Fruit fly (Drosophila melanogaster) whole organism, wandering third instar larva: ENCODE measurements around the gene eEF1gamma.

ENCODE experiments used
- GATAd ChIP-seq: sonication (Bioruptor generic); optimal IDR thresholded peaks from 2 replicates; lab custom pipeline; 2016; ENCODE audit warnings: missing biosample characterization, missing genetic modification characterization
- Hr83 ChIP-seq: fragments of 200-300 bp; sonication (Bioruptor generic); optimal IDR thresholded peaks from 2 replicates; lab custom pipeline; 2016; ENCODE audit warnings: missing biosample characterization, mild to moderate bottlenecking, missing genetic modification characterization, moderate library complexity; ENCODE audit not compliant: poor library complexity, severe bottlenecking
- Jra ChIP-seq: sonication (Bioruptor generic); optimal IDR thresholded peaks from 2 replicates; lab custom pipeline; 2016; ENCODE audit warnings: missing biosample characterization, missing genetic modification characterization
- Myc ChIP-seq: fragments of >200 bp; optimal IDR thresholded peaks from 2 replicates; lab custom pipeline; 2017
- dmrt93B ChIP-seq: fragments of 200-800 bp; sonication (Bioruptor generic); optimal IDR thresholded peaks from 2 replicates; lab custom pipeline; 2018; ENCODE audit warnings: missing biosample characterization, mild to moderate bottlenecking, missing genetic modification characterization
- h ChIP-seq: fragments of 200-800 bp; sonication (Bioruptor generic); optimal IDR thresholded peaks from 3 replicates; lab custom pipeline; 2016; ENCODE audit warnings: missing biosample characterization, mild to moderate bottlenecking, missing genetic modification characterization
- jim ChIP-seq: fragments of 175-275, 200-325 bp; sonication (Bioruptor generic); optimal IDR thresholded peaks from 2 replicates; lab custom pipeline; 2016; ENCODE audit warnings: missing biosample characterization, mild to moderate bottlenecking, missing genetic modification characterization
- lola ChIP-seq: fragments of >200 bp; optimal IDR thresholded peaks from 2 replicates; lab custom pipeline; 2017; ENCODE audit warnings: missing biosample characterization, missing genetic modification characterization
- psq ChIP-seq: fragments of 200-800 bp; sonication (Bioruptor generic); optimal IDR thresholded peaks from 3 replicates; lab custom pipeline; 2017; ENCODE audit warnings: missing biosample characterization, mild to moderate bottlenecking, missing genetic modification characterization, moderate library complexity
- sv ChIP-seq: fragments of 200-800 bp; sonication (Bioruptor generic); optimal IDR thresholded peaks from 3 replicates; lab custom pipeline; 2016; ENCODE audit warnings: missing biosample characterization, missing genetic modification characterization
- tai ChIP-seq: sonication (Bioruptor generic); optimal IDR thresholded peaks from 2 replicates; lab custom pipeline; 2016; ENCODE audit warnings: missing biosample characterization, missing genetic modification characterization
- usp ChIP-seq: fragments of >200 bp; optimal IDR thresholded peaks from 2 replicates; lab custom pipeline; 2017; ENCODE audit warnings: missing biosample characterization, missing genetic modification characterization
- woc ChIP-seq: sonication (Bioruptor generic); optimal IDR thresholded peaks from 2 replicates; lab custom pipeline; 2016; ENCODE audit warnings: missing biosample characterization, mild to moderate bottlenecking, missing genetic modification characterization

- TF ChIP-seq jim (GFP tag; lab: Kevin White, UChicago): peak; percentile 4
- TF ChIP-seq dmrt93B (GFP tag; lab: Kevin White, UChicago): no peak
- TF ChIP-seq Myc (lab: Kevin White, UChicago): no peak
- no peak for TF ChIP-seq Hr83 (GFP tag; lab: Kevin White, UChicago)
- TF ChIP-seq psq (GFP tag; lab: Kevin White, UChicago): peak; percentile 59
- TF ChIP-seq tai (GFP tag; lab: Kevin White, UChicago): no peak
- no peak for TF ChIP-seq usp
- TF ChIP-seq GATAd (GFP tag; lab: Kevin White, UChicago): no peak
- TF ChIP-seq h (GFP tag; lab: Kevin White, UChicago): peak; percentile 61
- TF ChIP-seq woc (GFP tag; lab: Kevin White, UChicago): no peak
- TF ChIP-seq Jra: no peak
- no peak for TF ChIP-seq lola (GFP tag; lab: Kevin White, UChicago)
- TF ChIP-seq sv (GFP tag; lab: Kevin White, UChicago): no peak
Measured at dm6 chr3R:29214982-29215533, 4.9 kb upstream of the eEF1gamma start.
